Fruit fly (Drosophila melanogaster): ENCODE data around the gene TP53INP.
A peak's percentile ranks its signal among the peaks of the same experiment; 100 is the strongest.

The TP53INP gene

DNA sequence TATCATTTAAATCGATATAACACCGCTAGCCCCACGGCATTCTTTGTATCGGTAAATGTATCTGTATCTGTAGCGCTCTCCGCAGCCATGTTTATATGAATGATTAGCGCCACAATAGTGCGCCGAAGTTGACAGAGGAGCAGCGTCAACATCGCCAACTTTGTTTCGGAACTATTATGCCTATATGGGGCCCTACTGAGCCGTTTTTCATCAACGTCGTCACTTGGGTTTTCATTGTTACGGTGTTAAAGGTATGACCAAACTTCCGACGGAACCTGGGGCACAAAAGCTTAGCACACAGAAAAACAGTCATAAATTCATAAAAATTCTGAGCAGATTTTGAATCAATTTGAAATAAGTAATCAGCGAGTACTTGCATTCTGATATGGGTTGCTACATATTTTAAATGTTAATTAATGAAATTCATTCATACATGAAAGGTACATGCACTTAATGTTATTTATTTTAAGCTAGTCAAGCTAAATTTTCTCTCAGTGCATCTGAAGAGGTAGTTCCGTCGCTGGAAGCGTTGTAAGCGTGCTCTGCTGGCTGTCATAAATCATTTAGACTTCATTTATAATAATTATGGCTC lies 54.8 kb downstream of the TP53INP start, which contains the start of gene CG15023:
Gene CG15023 (minus strand): TSS at position 51 of the 592 bp plus-strand sequence.
- no peak for TF ChIP-seq CG7101 (tag; optimal IDR thresholded peaks at IDR 0.05)
- TF ChIP-seq Clk (GFP tag; optimal IDR thresholded peaks at IDR 0.05) = no peak
- no peak for TF ChIP-seq Hr96 (GFP tag; optimal IDR thresholded peaks at IDR 0.05)
- TF ChIP-seq cic (GFP tag; optimal IDR thresholded peaks at IDR 0.05) = no peak
- no peak for TF ChIP-seq CG7045 (GFP tag; optimal IDR thresholded peaks at IDR 0.05)
- no peak for TF ChIP-seq CG14711 (tag; optimal IDR thresholded peaks at IDR 0.05)
- no peak for TF ChIP-seq CG33017 (tag; optimal IDR thresholded peaks at IDR 0.05)
- TF ChIP-seq CG1620 (GFP tag; optimal IDR thresholded peaks at IDR 0.05) = no peak
- TF ChIP-seq pad (GFP tag; optimal IDR thresholded peaks at IDR 0.05) = no peak
- TF ChIP-seq CG5204 (GFP tag; optimal IDR thresholded peaks at IDR 0.05) = no peak
- TF ChIP-seq Mnt (GFP tag; optimal IDR thresholded peaks at IDR 0.05) = no peak
- TF ChIP-seq Crg-1 (GFP tag; optimal IDR thresholded peaks at IDR 0.05) = no peak
- no peak for TF ChIP-seq bab1 (GFP tag; optimal IDR thresholded peaks at IDR 0.05)
- TF ChIP-seq toe (GFP tag; optimal IDR thresholded peaks at IDR 0.05) = no peak

DNA sequence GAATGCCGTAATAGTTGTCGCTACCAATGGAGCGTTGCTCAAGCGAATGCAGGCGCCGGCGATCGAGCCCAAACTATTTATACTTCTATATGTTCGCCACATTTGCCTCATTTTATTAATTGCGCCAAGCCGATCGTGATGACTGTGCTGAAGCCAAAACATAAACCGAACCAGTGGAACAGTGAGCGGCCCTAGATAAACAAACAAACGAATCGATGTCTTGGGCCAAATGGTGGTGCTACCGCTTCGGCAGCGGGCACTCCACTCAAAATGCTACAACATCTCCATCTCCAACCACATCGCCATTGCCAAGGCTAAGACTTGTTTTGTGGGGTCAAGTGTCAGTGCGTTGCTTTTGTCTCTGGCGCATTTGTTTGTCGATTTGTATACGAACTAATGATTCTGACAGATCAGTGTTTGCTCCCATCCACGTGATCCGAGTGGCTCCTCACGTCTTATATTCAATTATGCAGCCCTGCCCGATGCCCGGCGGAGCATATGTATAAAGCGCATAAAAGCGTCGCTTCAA lies 57.1 kb downstream of the TP53INP start, which contains the start of gene CG15024:
Gene CG15024 (minus strand): TSS at position 51 of the 529 bp plus-strand sequence.
- TF ChIP-seq kay (GFP tag; ENCODE audit: borderline replicate concordance) = no peak

DNA sequence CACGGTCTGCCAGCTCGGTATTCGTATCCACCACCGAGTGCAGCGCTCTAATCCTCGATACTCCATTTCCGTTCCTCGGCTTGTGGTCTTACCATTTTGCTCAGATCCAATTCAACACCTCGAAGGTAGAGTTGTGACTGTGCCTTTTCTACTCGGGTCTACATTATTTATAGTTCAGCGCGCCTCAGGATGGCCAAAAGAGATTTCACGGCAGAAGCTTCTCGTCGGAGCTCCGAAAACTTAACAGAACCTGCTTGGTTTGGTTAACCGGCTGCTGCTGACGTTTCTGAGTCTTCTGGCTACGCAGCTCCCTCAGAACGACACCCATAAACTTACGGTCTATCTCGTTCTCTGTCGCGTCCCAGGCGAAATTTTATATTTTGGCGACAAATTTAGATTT lies 59.8 kb downstream of the TP53INP start, which contains the start of gene CG32241:
Gene CG32241 (minus strand): TSS at position 101 of the 400 bp plus-strand sequence.
- TF ChIP-seq CG33017 (tag; optimal IDR thresholded peaks at IDR 0.05) (no peak), Hr96 (GFP tag; optimal IDR thresholded peaks at IDR 0.05) (no peak), Mnt (GFP tag; optimal IDR thresholded peaks at IDR 0.05) (no peak), ovo (GFP tag; optimal IDR thresholded peaks at IDR 0.05) (no peak), pad (GFP tag; optimal IDR thresholded peaks at IDR 0.05) (no peak)

DNA sequence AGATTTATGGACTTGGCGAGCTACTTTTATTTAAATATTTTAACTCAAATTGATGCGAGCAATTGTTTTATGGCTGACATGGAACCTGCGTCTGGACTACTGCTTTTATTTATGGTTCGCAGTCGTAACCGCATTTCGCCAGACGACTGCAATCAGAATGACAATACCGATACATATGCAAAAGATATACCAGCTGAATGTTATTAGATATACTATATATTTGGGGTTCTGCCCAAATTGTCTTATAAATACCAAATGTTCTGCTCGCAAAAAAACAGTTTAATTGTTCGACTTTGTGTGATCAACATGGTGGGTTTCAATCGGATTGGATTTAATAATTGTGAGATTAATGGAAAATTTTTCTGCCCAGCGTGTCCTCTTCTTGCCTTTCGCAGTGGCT lies 63.0 kb downstream of the TP53INP start, which contains the start of gene CG32249:
Gene CG32249 (plus strand): TSS at position 301 of the 400 bp plus-strand sequence.
- TF ChIP-seq kay (GFP tag; ENCODE audit: borderline replicate concordance) (peak; percentile 33), bab1 (GFP tag; optimal IDR thresholded peaks at IDR 0.05) (no peak)
